Fruit fly (Drosophila melanogaster) whole organism, embryonic: ENCODE data around the gene UbcE2H.

ENCODE experiments used
- Aef1 ChIP-seq: fragments of 200-800 bp; sonication (Bioruptor generic); IDR thresholded peaks from 3 replicates; pipeline ENCODE4 v1.3.6; 2022; ENCODE audit warnings: missing biosample characterization, missing genetic modification characterization
- Atf3 ChIP-seq: fragments of 200-800 bp; sonication (Bioruptor generic); optimal IDR thresholded peaks from 3 replicates; lab custom pipeline; 2016; ENCODE audit warnings: missing biosample characterization, missing genetic modification characterization
- CG10543 ChIP-seq: fragments of 200-800 bp; sonication (Bioruptor generic); optimal IDR thresholded peaks from 3 replicates; lab custom pipeline; 2017; ENCODE audit warnings: missing biosample characterization, mild to moderate bottlenecking, missing genetic modification characterization, moderate library complexity
- CG12769 ChIP-seq: fragments of 200-800 bp; sonication (Bioruptor generic); optimal IDR thresholded peaks from 2 replicates; lab custom pipeline; 2019; ENCODE audit warnings: missing biosample characterization, mild to moderate bottlenecking, missing genetic modification characterization, moderate library complexity
- CG14441 ChIP-seq: fragments of 200-800 bp; sonication (Bioruptor generic); IDR thresholded peaks from 2 replicates; pipeline ENCODE4 v1.3.6; 2022; ENCODE audit warnings: missing biosample characterization, missing genetic modification characterization
- CG15073 ChIP-seq: fragments of 200-800 bp; sonication (Bioruptor generic); optimal IDR thresholded peaks from 2 replicates; lab custom pipeline; 2016; ENCODE audit warnings: missing biosample characterization, missing genetic modification characterization
- CG15479 ChIP-seq: fragments of 200-800 bp; sonication (Bioruptor generic); optimal IDR thresholded peaks from 3 replicates; lab custom pipeline; 2019; ENCODE audit warnings: missing biosample characterization, mild to moderate bottlenecking, missing genetic modification characterization, moderate library complexity
- CG15601 ChIP-seq: fragments of 200-800 bp; sonication (Bioruptor generic); optimal IDR thresholded peaks from 3 replicates; lab custom pipeline; 2019; ENCODE audit warnings: missing biosample characterization, mild to moderate bottlenecking, missing genetic modification characterization, moderate library complexity
- CG16815 ChIP-seq: fragments of 200-800 bp; sonication (Bioruptor generic); optimal IDR thresholded peaks from 3 replicates; lab custom pipeline; 2017; ENCODE audit warnings: missing biosample characterization, mild to moderate bottlenecking, missing genetic modification characterization
- CG17612 ChIP-seq: fragments of 200-800 bp; sonication (Bioruptor generic); IDR thresholded peaks from 2 replicates; pipeline ENCODE4 v1.3.6; 2022; ENCODE audit warnings: missing biosample characterization, missing genetic modification characterization
- CG18619 ChIP-seq: fragments of 200-800 bp; sonication (Bioruptor generic); optimal IDR thresholded peaks from 3 replicates; lab custom pipeline; 2017; ENCODE audit warnings: missing biosample characterization, mild to moderate bottlenecking, missing genetic modification characterization
- CG3163 ChIP-seq: fragments of 200-800 bp; sonication (Bioruptor generic); optimal IDR thresholded peaks from 3 replicates; lab custom pipeline; 2016; ENCODE audit warnings: missing biosample characterization, missing genetic modification characterization
- CG4854 ChIP-seq: fragments of 200-800 bp; sonication (Bioruptor generic); optimal IDR thresholded peaks from 2 replicates; lab custom pipeline; 2016; ENCODE audit warnings: missing biosample characterization, missing genetic modification characterization, inconsistent platforms
- CG6765 ChIP-seq: fragments of 200-800 bp; sonication (Bioruptor generic); optimal IDR thresholded peaks from 3 replicates; lab custom pipeline; 2017; ENCODE audit warnings: missing biosample characterization, mild to moderate bottlenecking, missing genetic modification characterization
- CG8290 ChIP-seq, 3 experiments: fragments of 200-800 bp; sonication (Bioruptor generic); optimal IDR thresholded peaks; 2 replicates each; lab custom pipeline; 2016 to 2019; ENCODE audit warnings: missing biosample characterization in 3 of 3, missing genetic modification characterization in 3 of 3, mild to moderate bottlenecking in 2 of 3, moderate library complexity in 1 of 3
- CG9727 ChIP-seq: fragments of 200-800 bp; sonication (Bioruptor generic); optimal IDR thresholded peaks from 3 replicates; lab custom pipeline; 2017; ENCODE audit warnings: missing biosample characterization, mild to moderate bottlenecking, missing genetic modification characterization
- Doc2 ChIP-seq: fragments of 200-800 bp; sonication (Bioruptor generic); IDR thresholded peaks from 2 replicates; pipeline ENCODE4 v1.3.6; 2022; ENCODE audit warnings: missing biosample characterization, missing genetic modification characterization
- E2f1 ChIP-seq: fragments of 200-800 bp; sonication (Bioruptor generic); IDR thresholded peaks from 2 replicates; pipeline ENCODE4 v1.3.6; 2022; ENCODE audit warnings: missing biosample characterization, missing genetic modification characterization
- Eip74EF ChIP-seq, 2 experiments: fragments of 200-800 bp in 1 of 2; fragments of >200 bp in 1 of 2; sonication (Bioruptor generic) in 1 of 2; optimal IDR thresholded peaks; 2 replicates each; lab custom pipeline; 2017 to 2019; ENCODE audit warnings: missing biosample characterization in 2 of 2, missing genetic modification characterization in 2 of 2, mild to moderate bottlenecking in 1 of 2, moderate library complexity in 1 of 2
- Fer3 ChIP-seq: fragments of 200-800 bp; sonication (Bioruptor generic); optimal IDR thresholded peaks from 2 replicates; lab custom pipeline; 2018; ENCODE audit warnings: missing biosample characterization, mild to moderate bottlenecking, missing genetic modification characterization, moderate library complexity
- Gug ChIP-seq: fragments of 200-800 bp; sonication (Bioruptor generic); IDR thresholded peaks from 4 replicates; pipeline ENCODE4 v1.3.6; 2022; ENCODE audit warnings: missing biosample characterization, missing genetic modification characterization
- Hr3 ChIP-seq: fragments of 200-800 bp; sonication (Bioruptor generic); optimal IDR thresholded peaks from 3 replicates; lab custom pipeline; 2016; ENCODE audit warnings: missing biosample characterization, missing genetic modification characterization
- Hr39 ChIP-seq: fragments of >200 bp; optimal IDR thresholded peaks from 2 replicates; lab custom pipeline; 2017
- Six4 ChIP-seq: fragments of 200-800 bp; sonication (Bioruptor generic); optimal IDR thresholded peaks from 2 replicates; lab custom pipeline; 2016; ENCODE audit warnings: missing biosample characterization, missing genetic modification characterization
- abd-A ChIP-seq: fragments of 200-800 bp; sonication (Bioruptor generic); optimal IDR thresholded peaks from 3 replicates; lab custom pipeline; 2019; ENCODE audit warnings: missing biosample characterization, mild to moderate bottlenecking, missing genetic modification characterization, moderate library complexity
- bbx ChIP-seq: fragments of 200-800 bp; sonication (Bioruptor generic); IDR thresholded peaks from 2 replicates; pipeline ENCODE4 v1.3.6; 2022; ENCODE audit warnings: missing biosample characterization, missing genetic modification characterization; ENCODE audit not compliant: partially characterized antibody
- chn ChIP-seq: fragments of 200-800 bp; sonication (Bioruptor generic); optimal IDR thresholded peaks from 2 replicates; lab custom pipeline; 2016; ENCODE audit warnings: missing biosample characterization, missing genetic modification characterization
- dan ChIP-seq: fragments of 200-800 bp; sonication (Bioruptor generic); IDR thresholded peaks from 2 replicates; pipeline ENCODE4 v1.3.6; 2022; ENCODE audit warnings: missing biosample characterization, missing genetic modification characterization
- disco-r ChIP-seq: fragments of 200-800 bp; sonication (Bioruptor generic); optimal IDR thresholded peaks from 2 replicates; lab custom pipeline; 2016; ENCODE audit warnings: missing biosample characterization, missing genetic modification characterization
- esg ChIP-seq: fragments of 200-800 bp; sonication (Bioruptor generic); conservative IDR thresholded peaks from 2 replicates; pipeline ENCODE4 v1.3.6; 2022; ENCODE audit warnings: missing biosample characterization, missing genetic modification characterization
- ftz-f1 ChIP-seq: fragments of 200-800 bp; sonication (Bioruptor generic); optimal IDR thresholded peaks from 2 replicates; lab custom pipeline; 2016; ENCODE audit warnings: missing biosample characterization, missing genetic modification characterization
- gem ChIP-seq: fragments of 200-800 bp; sonication (Bioruptor generic); optimal IDR thresholded peaks from 2 replicates; lab custom pipeline; 2019; ENCODE audit warnings: missing biosample characterization, mild to moderate bottlenecking, missing genetic modification characterization, moderate library complexity
- gro ChIP-seq: fragments of 200-800 bp; sonication (Bioruptor generic); optimal IDR thresholded peaks from 2 replicates; lab custom pipeline; 2016; ENCODE audit warnings: missing biosample characterization, missing genetic modification characterization
- jigr1 ChIP-seq: fragments of 200-800 bp; sonication (Bioruptor generic); IDR thresholded peaks from 3 replicates; pipeline ENCODE4 v1.3.6; 2022; ENCODE audit warnings: missing biosample characterization, missing genetic modification characterization
- kni ChIP-seq: fragments of 200-800 bp; sonication (Bioruptor generic); optimal IDR thresholded peaks from 3 replicates; lab custom pipeline; 2017; ENCODE audit warnings: mild to moderate bottlenecking, missing biosample characterization, missing genetic modification reagents, missing genetic modification characterization
- knrl ChIP-seq: fragments of 200-800 bp; sonication (Bioruptor generic); IDR thresholded peaks from 3 replicates; pipeline ENCODE4 v1.3.6; 2022; ENCODE audit warnings: missing biosample characterization, missing genetic modification characterization; ENCODE audit not compliant: partially characterized antibody
- lmd ChIP-seq: fragments of 200-800 bp; sonication (Bioruptor generic); IDR thresholded peaks from 2 replicates; pipeline ENCODE4 v1.3.6; 2022; ENCODE audit warnings: missing biosample characterization, missing genetic modification characterization
- maf-S ChIP-seq: fragments of 200-800 bp; sonication (Bioruptor generic); optimal IDR thresholded peaks from 2 replicates; lab custom pipeline; 2016; ENCODE audit warnings: missing biosample characterization, missing genetic modification characterization
- nom ChIP-seq: fragments of 200-800 bp; sonication (Bioruptor generic); optimal IDR thresholded peaks from 2 replicates; lab custom pipeline; 2017; ENCODE audit warnings: missing biosample characterization, missing genetic modification characterization, mild to moderate bottlenecking, moderate library complexity, missing genetic modification reagents
- pita ChIP-seq: fragments of 200-800 bp; sonication (Bioruptor generic); optimal IDR thresholded peaks from 2 replicates; lab custom pipeline; 2017; ENCODE audit warnings: missing biosample characterization, mild to moderate bottlenecking, missing genetic modification characterization
- pnt ChIP-seq: fragments of 200-800 bp; sonication (Bioruptor generic); optimal IDR thresholded peaks from 3 replicates; lab custom pipeline; 2016; ENCODE audit warnings: missing biosample characterization, missing genetic modification characterization
- run ChIP-seq: fragments of 200-800 bp; sonication (Bioruptor generic); optimal IDR thresholded peaks from 3 replicates; lab custom pipeline; 2018; ENCODE audit warnings: missing biosample characterization, mild to moderate bottlenecking, missing genetic modification characterization
- sd ChIP-seq: fragments of 200-800 bp; sonication (Bioruptor generic); optimal IDR thresholded peaks from 3 replicates; lab custom pipeline; 2018; ENCODE audit warnings: missing biosample characterization, mild to moderate bottlenecking, missing genetic modification characterization, moderate library complexity
- sim ChIP-seq: fragments of 200-800 bp; sonication (Bioruptor generic); IDR thresholded peaks from 2 replicates; pipeline ENCODE4 v1.3.6; 2022; ENCODE audit warnings: missing biosample characterization, missing genetic modification characterization
- slou ChIP-seq: fragments of 200-800 bp; sonication (Bioruptor generic); optimal IDR thresholded peaks from 3 replicates; lab custom pipeline; 2016; ENCODE audit warnings: missing biosample characterization, missing genetic modification characterization
- slp2 ChIP-seq: fragments of 200-800 bp; sonication (Bioruptor generic); optimal IDR thresholded peaks from 2 replicates; lab custom pipeline; 2016; ENCODE audit warnings: missing biosample characterization, missing genetic modification characterization
- tap ChIP-seq: fragments of 200-800 bp; optimal IDR thresholded peaks from 3 replicates; lab custom pipeline; 2019; ENCODE audit warnings: missing biosample characterization, mild to moderate bottlenecking, missing genetic modification characterization, moderate library complexity
- usp ChIP-seq: fragments of >200 bp; optimal IDR thresholded peaks from 2 replicates; lab custom pipeline; 2017; ENCODE audit warnings: missing biosample characterization, missing genetic modification characterization
- z ChIP-seq: fragments of 200-800 bp; sonication (Bioruptor generic); IDR thresholded peaks from 3 replicates; pipeline ENCODE4 v1.3.6; 2022; ENCODE audit warnings: missing biosample characterization, missing genetic modification characterization
- zen2 ChIP-seq: fragments of 200-800 bp; sonication (Bioruptor generic); IDR thresholded peaks from 3 replicates; pipeline ENCODE4 v1.3.6; 2022; ENCODE audit warnings: missing biosample characterization, missing genetic modification characterization; ENCODE audit not compliant: partially characterized antibody

Gene UbcE2H

dm6 chrX:8092075-8092682 is 1.7 kb downstream of the UbcE2H start (continued):
- TF ChIP-seq CG14441 (GFP tag; lab: Robert Waterston, UW): peak; percentile 91
- peak; percentile 77 for TF ChIP-seq maf-S (GFP tag; lab: Kevin White, UChicago)
- TF ChIP-seq lmd (GFP tag; lab: Robert Waterston, UW): peak; percentile 95
- no peak for TF ChIP-seq gro (GFP tag; lab: Kevin White, UChicago)
- TF ChIP-seq CG17612 (GFP tag; lab: Robert Waterston, UW): peak; percentile 51; the same call in 1 of the 2 replicates
- TF ChIP-seq E2f1 (GFP tag; lab: Robert Waterston, UW): peak; percentile 93
- TF ChIP-seq slou (GFP tag; lab: Kevin White, UChicago): peak; percentile 94
- peak; percentile 92 for TF ChIP-seq Hr3
- no peak for TF ChIP-seq pita
- TF ChIP-seq gem (tag; lab: Kevin White, UChicago): peak; percentile 98
- peak; percentile 91 for TF ChIP-seq nom (GFP tag; lab: Kevin White, UChicago)
- peak; percentile 75 for TF ChIP-seq Doc2 (GFP tag; lab: Robert Waterston, UW)
- no peak; the same call in 1 of the 2 replicates for TF ChIP-seq dan (GFP tag; lab: Robert Waterston, UW)
- TF ChIP-seq Eip74EF (GFP tag; optimal IDR thresholded peaks at IDR 0.05; lab: Kevin White, UChicago): peak in 1 of 2 experiments; percentile 94
- TF ChIP-seq Atf3 (GFP tag; lab: Kevin White, UChicago): peak; percentile 62
- TF ChIP-seq abd-A: peak; percentile 94
- peak; percentile 82 for TF ChIP-seq pnt (GFP tag; lab: Kevin White, UChicago)
- peak; percentile 97 for TF ChIP-seq CG10543 (GFP tag; lab: Kevin White, UChicago)
- peak; percentile 94 for TF ChIP-seq run (tag; lab: Kevin White, UChicago)
- TF ChIP-seq jigr1 (GFP tag; lab: Robert Waterston, UW): peak; percentile 90
- no peak for TF ChIP-seq usp
- peak; percentile 82 for TF ChIP-seq chn (GFP tag; lab: Kevin White, UChicago)
- peak; percentile 55; the same call in 1 of the 2 replicates for TF ChIP-seq sim (GFP tag; lab: Robert Waterston, UW)
- peak; percentile 81 for TF ChIP-seq slp2 (GFP tag; lab: Kevin White, UChicago)
- TF ChIP-seq sd (tag; lab: Kevin White, UChicago): peak; percentile 86
- peak; percentile 56 for TF ChIP-seq CG3163 (GFP tag; lab: Kevin White, UChicago)
- TF ChIP-seq CG6765 (GFP tag; lab: Kevin White, UChicago): peak; percentile 89
- TF ChIP-seq Gug (GFP tag; lab: Robert Waterston, UW): peak; percentile 86
- TF ChIP-seq Hr39: no peak
- peak; percentile 90 for TF ChIP-seq Six4
- TF ChIP-seq disco-r (GFP tag; lab: Kevin White, UChicago): peak; percentile 69
- TF ChIP-seq knrl (GFP tag; lab: Robert Waterston, UW): no peak
- TF ChIP-seq tap (tag; lab: Kevin White, UChicago): peak; percentile 94
- TF ChIP-seq Aef1 (GFP tag; lab: Robert Waterston, UW): peak; percentile 91
- peak; percentile 48; the same call in 1 of the 3 replicates for TF ChIP-seq z (GFP tag; lab: Robert Waterston, UW)
- TF ChIP-seq CG8290 (GFP tag; optimal IDR thresholded peaks at IDR 0.05; lab: Kevin White, UChicago): peak; percentile 84
- TF ChIP-seq CG8290 (tag; optimal IDR thresholded peaks at IDR 0.05; lab: Kevin White, UChicago): peak; percentile 44 to 77
- TF ChIP-seq CG15073 (GFP tag; lab: Kevin White, UChicago): peak; percentile 46
- TF ChIP-seq CG18619 (GFP tag; lab: Kevin White, UChicago): peak; percentile 95
- peak; percentile 95 for TF ChIP-seq kni (GFP tag; lab: Kevin White, UChicago)
- TF ChIP-seq CG15479: no peak
- TF ChIP-seq esg (GFP tag; lab: Robert Waterston, UW): peak; percentile 91
- TF ChIP-seq CG12769: peak; percentile 81
- no peak for TF ChIP-seq zen2 (GFP tag; lab: Robert Waterston, UW)
- peak; percentile 25 for TF ChIP-seq ftz-f1 (GFP tag; lab: Kevin White, UChicago)
- no peak for TF ChIP-seq bbx (GFP tag; lab: Robert Waterston, UW)
- peak; percentile 87 for TF ChIP-seq CG16815 (GFP tag; lab: Kevin White, UChicago)
- TF ChIP-seq CG4854 (GFP tag; lab: Kevin White, UChicago): peak; percentile 72
- TF ChIP-seq CG15601: peak; percentile 95
- peak; percentile 96 for TF ChIP-seq CG9727 (GFP tag; lab: Kevin White, UChicago)
- TF ChIP-seq Fer3 (tag; lab: Kevin White, UChicago): peak; percentile 95
